Worm (Caenorhabditis elegans) whole organism, L4/young adult: ENCODE data around the gene sec-15.

Experiments used
- W03F9.2 ChIP-seq: fragments of 150-350 bp; optimal IDR thresholded peaks from 2 replicates; lab custom pipeline; 2014; ENCODE audit warnings: missing biosample characterization, missing genetic modification characterization
- dao-5 ChIP-seq: sonication (generic microtip); optimal IDR thresholded peaks from 2 replicates; lab custom pipeline; 2016; ENCODE audit warnings: missing genotype, missing genetic modification characterization, moderate library complexity, missing compliant biosample characterization
- him-1 ChIP-seq: sonication (generic microtip); optimal IDR thresholded peaks from 2 replicates; lab custom pipeline; 2016; ENCODE audit warnings: missing genotype, missing genetic modification reagents, missing genetic modification characterization, missing compliant biosample characterization

DNA sequence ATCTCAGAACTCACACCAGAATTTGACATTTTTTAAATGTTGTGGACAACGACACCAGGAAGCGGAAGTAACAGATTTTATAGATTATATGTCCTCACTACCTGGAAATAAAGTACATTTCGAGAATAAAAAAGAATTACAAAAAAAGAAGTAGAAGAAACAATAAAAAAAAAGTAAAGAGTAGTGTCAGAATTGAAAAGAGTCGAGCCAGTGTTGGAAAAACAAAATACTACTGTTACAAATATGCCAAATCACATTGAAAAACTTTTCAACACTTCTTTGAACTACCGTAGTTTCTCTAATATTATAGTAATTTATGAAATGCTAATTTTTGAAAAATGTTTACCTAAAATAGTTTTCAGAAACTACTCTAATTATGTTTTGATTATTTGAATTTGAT is 39.2 kb upstream of the sec-15 start, which contains the start of gene C06E2.1:
- TF ChIP-seq dao-5 (no peak), W03F9.2 (no peak), him-1 (tag; lab: Kevin White, UChicago) (no peak)
